Worm (Caenorhabditis elegans) whole organism, young adult: ENCODE measurements around the gene K09B3.1.

Experiments used
- F55B11.4 ChIP-seq: sonication (generic microtip); optimal IDR thresholded peaks from 2 replicates; lab custom pipeline; 2016; ENCODE audit warnings: missing compliant biosample characterization, missing genetic modification characterization, borderline replicate concordance; ENCODE audit not compliant: insufficient read depth
- Y79H2A.3 ChIP-seq: fragments of 200-800 bp; sonication (Bioruptor generic); conservative IDR thresholded peaks from 2 replicates; pipeline ENCODE4 v1.3.6; 2022; ENCODE audit warnings: missing genetic modification reagents, missing genetic modification characterization, missing compliant biosample characterization
- ama-1 ChIP-seq, 3 experiments: fragments of 150-350 bp in 1 of 3; sonication (generic microtip) in 2 of 3; optimal IDR thresholded peaks; 2 replicates each; lab custom pipeline; 2014 to 2018; ENCODE audit warnings: missing biosample characterization in 2 of 3, missing genetic modification characterization in 2 of 3, missing genetic modification reagents in 2 of 3
- die-1 ChIP-seq: sonication (generic microtip); optimal IDR thresholded peaks from 2 replicates; lab custom pipeline; 2016; ENCODE audit warnings: missing genotype, mild to moderate bottlenecking, missing genetic modification characterization, missing compliant biosample characterization
- nfya-1 ChIP-seq: sonication (generic microtip); optimal IDR thresholded peaks from 2 replicates; lab custom pipeline; 2017; ENCODE audit warnings: antibody characterized with exemption, missing compliant biosample characterization, missing genetic modification characterization, borderline replicate concordance; ENCODE audit not compliant: insufficient read depth

ce11 chrIV:3805219-3805618 lies 10.7 kb downstream of the K09B3.1 start, which contains the start of gene fbxc-47:
- TF ChIP-seq die-1 (no peak), ama-1 (optimal IDR thresholded peaks at IDR 0.05; lab: Kevin White, UChicago) (no peak), ama-1 (GFP tag; optimal IDR thresholded peaks at IDR 0.05; lab: Kevin White, UChicago) (no peak), Y79H2A.3 (no peak), F55B11.4 (tag; lab: Kevin White, UChicago) (no peak), nfya-1 (tag; lab: Kevin White, UChicago) (no peak)
